Fruit fly (Drosophila melanogaster) whole organism, embryonic: Measurements from ENCODE around the gene ZIPIC.

ENCODE experiments used
- Asciz ChIP-seq: fragments of 200-800 bp; sonication (Bioruptor generic); optimal IDR thresholded peaks from 2 replicates; lab custom pipeline; 2017; ENCODE audit warnings: missing biosample characterization, mild to moderate bottlenecking, missing genetic modification characterization, missing genetic modification reagents
- CG10274 ChIP-seq: fragments of 200-800 bp; sonication (Bioruptor generic); optimal IDR thresholded peaks from 3 replicates; lab custom pipeline; 2017; ENCODE audit warnings: missing biosample characterization, mild to moderate bottlenecking, missing genetic modification characterization
- CG10462 ChIP-seq: fragments of 200-800 bp; sonication (Bioruptor generic); optimal IDR thresholded peaks from 2 replicates; lab custom pipeline; 2016; ENCODE audit warnings: missing biosample characterization, missing genetic modification characterization
- CG10543 ChIP-seq: fragments of 200-800 bp; sonication (Bioruptor generic); optimal IDR thresholded peaks from 3 replicates; lab custom pipeline; 2017; ENCODE audit warnings: missing biosample characterization, mild to moderate bottlenecking, missing genetic modification characterization, moderate library complexity
- CG11247 ChIP-seq: fragments of 200-800 bp; sonication (Bioruptor generic); IDR thresholded peaks from 2 replicates; pipeline ENCODE4 v1.3.6; 2022; ENCODE audit warnings: missing biosample characterization, missing genetic modification characterization
- CG12219 ChIP-seq: fragments of 200-800 bp; sonication (Bioruptor generic); optimal IDR thresholded peaks from 3 replicates; lab custom pipeline; 2018; ENCODE audit warnings: missing biosample characterization, mild to moderate bottlenecking, missing genetic modification characterization
- CG13424 ChIP-seq: fragments of 200-800 bp; sonication (Bioruptor generic); optimal IDR thresholded peaks from 2 replicates; lab custom pipeline; 2019; ENCODE audit warnings: missing biosample characterization, mild to moderate bottlenecking, missing genetic modification characterization, moderate library complexity
- CG14014 ChIP-seq: fragments of 200-800 bp; sonication (Bioruptor generic); IDR thresholded peaks from 2 replicates; pipeline ENCODE4 v1.3.6; 2022; ENCODE audit warnings: missing biosample characterization, missing genetic modification characterization
- CG14441 ChIP-seq: fragments of 200-800 bp; sonication (Bioruptor generic); IDR thresholded peaks from 2 replicates; pipeline ENCODE4 v1.3.6; 2022; ENCODE audit warnings: missing biosample characterization, missing genetic modification characterization
- CG1603 ChIP-seq: fragments of 200-800 bp; sonication (Bioruptor generic); optimal IDR thresholded peaks from 2 replicates; lab custom pipeline; 2019; ENCODE audit warnings: missing biosample characterization, mild to moderate bottlenecking, missing genetic modification characterization, moderate library complexity
- CG1647 ChIP-seq: fragments of 200-800 bp; sonication (Bioruptor generic); optimal IDR thresholded peaks from 3 replicates; lab custom pipeline; 2016; ENCODE audit warnings: missing biosample characterization, missing genetic modification characterization
- CG17829 ChIP-seq: fragments of 200-800 bp; optimal IDR thresholded peaks from 2 replicates; lab custom pipeline; 2019; ENCODE audit warnings: missing biosample characterization, mild to moderate bottlenecking, missing genetic modification characterization, moderate library complexity
- CG18599 ChIP-seq: fragments of 200-800 bp; sonication (Bioruptor generic); optimal IDR thresholded peaks from 3 replicates; lab custom pipeline; 2017; ENCODE audit warnings: missing biosample characterization, missing genetic modification characterization, mild to moderate bottlenecking, moderate library complexity, missing genetic modification reagents
- CG18619 ChIP-seq: fragments of 200-800 bp; sonication (Bioruptor generic); optimal IDR thresholded peaks from 3 replicates; lab custom pipeline; 2017; ENCODE audit warnings: missing biosample characterization, mild to moderate bottlenecking, missing genetic modification characterization
- CG3065 ChIP-seq: fragments of 200-800 bp; sonication (Bioruptor generic); optimal IDR thresholded peaks from 2 replicates; lab custom pipeline; 2016; ENCODE audit warnings: missing biosample characterization, missing genetic modification characterization
- CG32772 ChIP-seq: fragments of 200-800 bp; sonication (Bioruptor generic); IDR thresholded peaks from 2 replicates; pipeline ENCODE4 v1.3.6; 2022; ENCODE audit warnings: missing biosample characterization, missing genetic modification characterization
- CG3838 ChIP-seq: fragments of 200-800 bp; sonication (Bioruptor generic); optimal IDR thresholded peaks from 3 replicates; lab custom pipeline; 2016; ENCODE audit warnings: missing biosample characterization, missing genetic modification characterization
- CG3995 ChIP-seq: fragments of 200-800 bp; sonication (Bioruptor generic); optimal IDR thresholded peaks from 3 replicates; lab custom pipeline; 2016; ENCODE audit warnings: missing biosample characterization, missing genetic modification characterization
- CG7271 ChIP-seq: fragments of 200-800 bp; sonication (Bioruptor generic); optimal IDR thresholded peaks from 2 replicates; lab custom pipeline; 2018; ENCODE audit warnings: missing biosample characterization, mild to moderate bottlenecking, missing genetic modification characterization, moderate library complexity
- CG7786 ChIP-seq: fragments of 200-800 bp; sonication (Bioruptor generic); optimal IDR thresholded peaks from 2 replicates; lab custom pipeline; 2016; ENCODE audit warnings: missing biosample characterization, missing genetic modification characterization
- CG8388 ChIP-seq: fragments of 200-800 bp; sonication (Bioruptor generic); optimal IDR thresholded peaks from 2 replicates; lab custom pipeline; 2019; ENCODE audit warnings: missing biosample characterization, mild to moderate bottlenecking, missing genetic modification characterization, moderate library complexity
- D19B ChIP-seq: fragments of 200-800 bp; sonication (Bioruptor generic); optimal IDR thresholded peaks from 2 replicates; lab custom pipeline; 2017; ENCODE audit warnings: missing biosample characterization, mild to moderate bottlenecking, missing genetic modification characterization
- Dip3 ChIP-seq: fragments of 200-800 bp; sonication (Bioruptor generic); optimal IDR thresholded peaks from 3 replicates; lab custom pipeline; 2016; ENCODE audit warnings: missing biosample characterization, missing genetic modification characterization
- Doc2 ChIP-seq: fragments of 200-800 bp; sonication (Bioruptor generic); IDR thresholded peaks from 2 replicates; pipeline ENCODE4 v1.3.6; 2022; ENCODE audit warnings: missing biosample characterization, missing genetic modification characterization
- Fer3 ChIP-seq: fragments of 200-800 bp; sonication (Bioruptor generic); optimal IDR thresholded peaks from 2 replicates; lab custom pipeline; 2018; ENCODE audit warnings: missing biosample characterization, mild to moderate bottlenecking, missing genetic modification characterization, moderate library complexity
- HmgD ChIP-seq: fragments of 200-800 bp; sonication (Bioruptor generic); optimal IDR thresholded peaks from 3 replicates; lab custom pipeline; 2016; ENCODE audit warnings: missing biosample characterization, missing genetic modification characterization
- Max ChIP-seq: fragments of 200-800 bp; sonication (Bioruptor generic); optimal IDR thresholded peaks from 2 replicates; lab custom pipeline; 2016; ENCODE audit warnings: missing biosample characterization, mild to moderate bottlenecking, missing genetic modification characterization
- Med ChIP-seq: fragments of 200-800 bp; sonication (Bioruptor generic); peaks from one replicate; lab custom pipeline; 2016; ENCODE audit warnings: missing biosample characterization, missing genetic modification characterization, mild to moderate bottlenecking, inconsistent platforms, moderate library complexity
- Oli ChIP-seq: fragments of 200-800 bp; sonication (Bioruptor generic); optimal IDR thresholded peaks from 2 replicates; lab custom pipeline; 2018; ENCODE audit warnings: missing biosample characterization, mild to moderate bottlenecking, missing genetic modification characterization, moderate library complexity
- Scr ChIP-seq: fragments of 200-800 bp; sonication (Bioruptor generic); IDR thresholded peaks from 2 replicates; pipeline ENCODE4 v1.3.6; 2022; ENCODE audit warnings: missing biosample characterization, missing genetic modification characterization; ENCODE audit not compliant: partially characterized antibody
- Sox102F ChIP-seq: fragments of 200-800 bp; sonication (Bioruptor generic); optimal IDR thresholded peaks from 2 replicates; lab custom pipeline; 2018; ENCODE audit warnings: missing biosample characterization, mild to moderate bottlenecking, missing genetic modification characterization, moderate library complexity
- Xrp1 ChIP-seq: fragments of 200-800 bp; sonication (Bioruptor generic); IDR thresholded peaks from 2 replicates; pipeline ENCODE4 v1.3.6; 2022; ENCODE audit warnings: missing biosample characterization, missing genetic modification characterization
- YL-1 ChIP-seq: fragments of 200-800 bp; sonication (Bioruptor generic); optimal IDR thresholded peaks from 3 replicates; lab custom pipeline; 2017; ENCODE audit warnings: missing biosample characterization, mild to moderate bottlenecking, missing genetic modification characterization
- ash1 ChIP-seq: fragments of 200-800 bp; sonication (Bioruptor generic); optimal IDR thresholded peaks from 2 replicates; lab custom pipeline; 2018; ENCODE audit warnings: missing biosample characterization, mild to moderate bottlenecking, missing genetic modification characterization
- chn ChIP-seq: fragments of 200-800 bp; sonication (Bioruptor generic); optimal IDR thresholded peaks from 2 replicates; lab custom pipeline; 2016; ENCODE audit warnings: missing biosample characterization, missing genetic modification characterization
- croc ChIP-seq: fragments of 200-800 bp; sonication (Bioruptor generic); conservative IDR thresholded peaks from 3 replicates; pipeline ENCODE4 v1.3.6; 2022; ENCODE audit warnings: missing biosample characterization, missing genetic modification characterization
- dati ChIP-seq: fragments of 200-800 bp; sonication (Bioruptor generic); IDR thresholded peaks from 2 replicates; pipeline ENCODE4 v1.3.6; 2022; ENCODE audit warnings: missing biosample characterization, missing genetic modification characterization
- ewg ChIP-seq: fragments of 200-800 bp; sonication (Bioruptor generic); optimal IDR thresholded peaks from 3 replicates; lab custom pipeline; 2017; ENCODE audit warnings: mild to moderate bottlenecking, missing biosample characterization, missing genetic modification reagents, missing genetic modification characterization
- lbe ChIP-seq: fragments of 200-800 bp; sonication (Bioruptor generic); optimal IDR thresholded peaks from 2 replicates; lab custom pipeline; 2016; ENCODE audit warnings: missing biosample characterization, mild to moderate bottlenecking, missing genetic modification characterization
- lola ChIP-seq, 3 experiments: fragments of >200 bp in 2 of 3; fragments of 200-800 bp in 1 of 3; sonication (Bioruptor generic) in 1 of 3; optimal IDR thresholded peaks; 2 replicates each; lab custom pipeline; 2017 to 2019; ENCODE audit warnings: missing biosample characterization in 3 of 3, missing genetic modification characterization in 3 of 3, mild to moderate bottlenecking in 1 of 3, moderate library complexity in 1 of 3
- p53 ChIP-seq: fragments of 200-800 bp; sonication (Bioruptor generic); optimal IDR thresholded peaks from 2 replicates; lab custom pipeline; 2016; ENCODE audit warnings: missing biosample characterization, missing genetic modification characterization
- pb ChIP-seq: fragments of 200-800 bp; sonication (Bioruptor generic); optimal IDR thresholded peaks from 3 replicates; lab custom pipeline; 2016; ENCODE audit warnings: missing biosample characterization, missing genetic modification characterization
- phol ChIP-seq: fragments of 200-800 bp; sonication (Bioruptor generic); optimal IDR thresholded peaks from 3 replicates; lab custom pipeline; 2018; ENCODE audit warnings: missing biosample characterization, mild to moderate bottlenecking, missing genetic modification characterization, moderate library complexity
- pzg ChIP-seq: fragments of 200-800 bp; sonication (Bioruptor generic); optimal IDR thresholded peaks from 3 replicates; lab custom pipeline; 2018; ENCODE audit warnings: missing biosample characterization, mild to moderate bottlenecking, missing genetic modification characterization, moderate library complexity
- sima ChIP-seq: fragments of 200-800 bp; sonication (Bioruptor generic); optimal IDR thresholded peaks from 2 replicates; lab custom pipeline; 2016; ENCODE audit warnings: missing biosample characterization, missing genetic modification characterization
- slp2 ChIP-seq: fragments of 200-800 bp; sonication (Bioruptor generic); optimal IDR thresholded peaks from 2 replicates; lab custom pipeline; 2016; ENCODE audit warnings: missing biosample characterization, missing genetic modification characterization
- trem ChIP-seq: fragments of 200-800 bp; optimal IDR thresholded peaks from 3 replicates; lab custom pipeline; 2019; ENCODE audit warnings: missing biosample characterization, mild to moderate bottlenecking, missing genetic modification characterization, moderate library complexity
- tup ChIP-seq: fragments of 200-800 bp; sonication (Bioruptor generic); optimal IDR thresholded peaks from 2 replicates; lab custom pipeline; 2016; ENCODE audit warnings: missing biosample characterization, mild to moderate bottlenecking, missing genetic modification characterization, moderate library complexity
- tx ChIP-seq: fragments of 200-800 bp; sonication (Bioruptor generic); optimal IDR thresholded peaks from 2 replicates; lab custom pipeline; 2016; ENCODE audit warnings: missing biosample characterization, missing genetic modification characterization
- zfh1 ChIP-seq: fragments of 200-800 bp; sonication (Bioruptor generic); IDR thresholded peaks from 3 replicates; pipeline ENCODE4 v1.3.6; 2022; ENCODE audit warnings: missing biosample characterization, missing genetic modification characterization

ZIPIC gene

DNA sequence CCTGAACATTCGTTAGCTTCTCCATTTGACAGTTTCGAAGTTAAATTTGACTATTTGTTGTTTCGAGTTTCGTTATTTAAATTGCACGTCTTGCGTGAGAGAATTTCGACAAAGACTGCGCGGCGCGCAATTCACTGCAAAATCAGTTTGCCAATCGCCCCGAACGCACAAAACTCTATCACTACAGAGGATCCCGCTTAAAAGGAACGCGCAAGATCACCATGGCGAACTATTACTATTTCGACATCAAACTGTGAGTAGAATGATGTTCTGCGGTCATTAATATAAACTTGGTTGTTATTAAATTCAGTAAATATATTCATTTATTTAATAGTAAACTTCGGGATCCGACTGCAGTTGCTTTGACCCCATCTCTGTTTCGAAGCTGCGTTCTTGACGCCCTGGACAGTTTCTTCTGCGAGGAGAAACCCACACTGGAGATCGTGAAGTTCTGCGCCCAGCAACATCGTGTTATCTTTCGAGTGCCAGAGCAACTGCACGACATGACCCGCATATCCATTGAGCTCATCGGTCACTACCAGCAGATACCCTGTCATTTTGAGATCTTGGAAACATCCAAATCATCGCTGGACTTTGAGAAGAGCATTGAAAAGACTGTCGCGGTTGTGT lies 19.4 kb upstream of the ZIPIC start, which contains the start of the genes Rpp14b and spn-A (continued):
- TF ChIP-seq Oli: no peak
- peak; percentile 11 for TF ChIP-seq phol
- TF ChIP-seq CG11247 (GFP tag; lab: Robert Waterston, UW): no peak
- no peak for TF ChIP-seq Fer3
- peak; percentile 52 for TF ChIP-seq Med
- no peak for TF ChIP-seq Asciz (GFP tag; lab: Kevin White, UChicago)
- TF ChIP-seq CG3838 (GFP tag; lab: Kevin White, UChicago): no peak
- no peak for TF ChIP-seq Doc2 (GFP tag; lab: Robert Waterston, UW)
- peak; percentile 43 for TF ChIP-seq YL-1 (GFP tag; lab: Kevin White, UChicago)
- no peak for TF ChIP-seq CG3065
- TF ChIP-seq ewg (GFP tag; lab: Kevin White, UChicago): no peak
- no peak for TF ChIP-seq trem (tag; lab: Kevin White, UChicago)
- no peak for TF ChIP-seq slp2 (GFP tag; lab: Kevin White, UChicago)
- no peak for TF ChIP-seq Scr (GFP tag; lab: Robert Waterston, UW)
- TF ChIP-seq lbe (GFP tag; lab: Kevin White, UChicago): no peak
- TF ChIP-seq Max: no peak
- no peak for TF ChIP-seq CG10274 (GFP tag; lab: Kevin White, UChicago)
- no peak for TF ChIP-seq CG14014 (GFP tag; lab: Robert Waterston, UW)
- TF ChIP-seq zfh1 (GFP tag; lab: Robert Waterston, UW): no peak
- TF ChIP-seq HmgD (GFP tag; lab: Kevin White, UChicago): no peak
- TF ChIP-seq ash1: no peak
- no peak for TF ChIP-seq sima (GFP tag; lab: Kevin White, UChicago)
- no peak for TF ChIP-seq CG10462 (GFP tag; lab: Kevin White, UChicago)
- no peak for TF ChIP-seq p53 (GFP tag; lab: Kevin White, UChicago)
- TF ChIP-seq CG1647 (GFP tag; lab: Kevin White, UChicago): no peak
- TF ChIP-seq Xrp1 (GFP tag; lab: Robert Waterston, UW): 0 out of 2 replicates have a peak, but pooled peaks have one; percentile 36
- TF ChIP-seq pzg (GFP tag; lab: Kevin White, UChicago): peak; percentile 46
- TF ChIP-seq CG7271 (tag; lab: Kevin White, UChicago): no peak
- no peak for TF ChIP-seq lola (GFP tag; optimal IDR thresholded peaks at IDR 0.05; lab: Kevin White, UChicago)
- TF ChIP-seq CG32772 (GFP tag; lab: Robert Waterston, UW): peak; percentile 46; the same call in 1 of the 2 replicates
- no peak for TF ChIP-seq Dip3 (GFP tag; lab: Kevin White, UChicago)
- peak; percentile 1 for TF ChIP-seq CG3995 (GFP tag; lab: Kevin White, UChicago)
- peak; percentile 8 for TF ChIP-seq CG8388 (GFP tag; lab: Kevin White, UChicago)
- no peak for TF ChIP-seq D19B
- TF ChIP-seq CG17829 (tag; lab: Kevin White, UChicago): no peak
- TF ChIP-seq CG14441: peak; percentile 41; the same call in 1 of the 2 replicates
- TF ChIP-seq CG13424 (tag; lab: Kevin White, UChicago): peak; percentile 35
- no peak for TF ChIP-seq pb (GFP tag; lab: Kevin White, UChicago)
- TF ChIP-seq CG1603 (tag; lab: Kevin White, UChicago): peak; percentile 36
- no peak for TF ChIP-seq tx (GFP tag; lab: Kevin White, UChicago)
- TF ChIP-seq CG10543 (GFP tag; lab: Kevin White, UChicago): no peak
- no peak for TF ChIP-seq dati (GFP tag; lab: Robert Waterston, UW)
- TF ChIP-seq CG18619 (GFP tag; lab: Kevin White, UChicago): no peak
- no peak for TF ChIP-seq tup (GFP tag; lab: Kevin White, UChicago)
- no peak for TF ChIP-seq CG12219 (GFP tag; lab: Kevin White, UChicago)
- no peak for TF ChIP-seq croc (GFP tag; lab: Robert Waterston, UW)
- TF ChIP-seq chn (GFP tag; lab: Kevin White, UChicago): no peak
- TF ChIP-seq CG18599 (GFP tag; lab: Kevin White, UChicago): peak; percentile 6
- no peak for TF ChIP-seq Sox102F (GFP tag; lab: Kevin White, UChicago)
- no peak for TF ChIP-seq CG7786 (GFP tag; lab: Kevin White, UChicago)
